Worm (Caenorhabditis elegans) whole organism, L1 larva: ENCODE results near the gene H34I24.1.
"Not testable (repeated sequence)": the region's sequence is repeated elsewhere in the genome, so short reads cannot be mapped to it uniquely, and the experiment has no call there.

Experiments
- C16A3.4 ChIP-seq: fragments of 150-350 bp; optimal IDR thresholded peaks from 2 replicates; lab custom pipeline; 2014; ENCODE audit warnings: missing biosample characterization, missing genetic modification characterization
- alr-1 ChIP-seq: fragments of 200-800 bp; sonication (Bioruptor generic); optimal IDR thresholded peaks from 2 replicates; lab custom pipeline; 2018; ENCODE audit warnings: borderline replicate concordance, mild to moderate bottlenecking, missing genetic modification characterization, missing compliant biosample characterization
- aly-2 ChIP-seq: fragments of 150-350 bp; optimal IDR thresholded peaks from 2 replicates; lab custom pipeline; 2014; ENCODE audit warnings: missing biosample characterization, missing genetic modification characterization
- blmp-1 ChIP-seq: fragments of 150-350 bp; optimal IDR thresholded peaks from 2 replicates; lab custom pipeline; 2014; ENCODE audit warnings: missing biosample characterization, missing genetic modification characterization
- efl-1 ChIP-seq, 4 experiments: fragments of 150-350 bp; optimal IDR thresholded peaks in 3 of 4; peaks in 1 of 4; 1 replicate in 1 of 4; 2 replicates in 3 of 4; lab custom pipeline; 2014; ENCODE audit warnings: missing biosample characterization in 2 of 4, missing genetic modification characterization in 2 of 4, missing genetic modification reagents in 2 of 4
- efl-3 ChIP-seq: fragments of 200-800 bp; sonication (Bioruptor generic); optimal IDR thresholded peaks from 2 replicates; lab custom pipeline; 2018; ENCODE audit warnings: mild to moderate bottlenecking, missing genetic modification characterization, missing compliant biosample characterization
- egl-27 ChIP-seq, 2 experiments: fragments of 150-350 bp in 1 of 2; sonication (generic microtip); optimal IDR thresholded peaks; 3 replicates each; lab custom pipeline; 2017 to 2018; ENCODE audit warnings: missing biosample characterization in 2 of 2, missing genetic modification characterization in 2 of 2, missing genetic modification reagents in 2 of 2
- elt-3 ChIP-seq, 6 experiments: fragments of 150-350 bp in 1 of 6; sonication (generic microtip); optimal IDR thresholded peaks; 2 replicates each; lab custom pipeline; 2017 to 2018; ENCODE audit warnings: missing biosample characterization in 6 of 6, missing genetic modification characterization in 6 of 6, inconsistent platforms in 1 of 6
- ets-5 ChIP-seq: fragments of 200-800 bp; sonication (Bioruptor generic); IDR thresholded peaks from 2 replicates; pipeline ENCODE4 v1.3.6; 2022; ENCODE audit warnings: missing genetic modification characterization, missing compliant biosample characterization
- fkh-8 ChIP-seq: sonication (generic microtip); optimal IDR thresholded peaks from 2 replicates; lab custom pipeline; 2016; ENCODE audit warnings: mild to moderate bottlenecking, missing genetic modification characterization, missing compliant biosample characterization
- grh-1 ChIP-seq: fragments of 200-800 bp; sonication (Bioruptor generic); IDR thresholded peaks from 2 replicates; pipeline ENCODE4 v1.3.6; 2022; ENCODE audit warnings: missing genetic modification reagents, missing genetic modification characterization, missing compliant biosample characterization
- hlh-17 ChIP-seq: fragments of 200-800 bp; sonication (Bioruptor generic); optimal IDR thresholded peaks from 2 replicates; lab custom pipeline; 2018; ENCODE audit warnings: missing genetic modification characterization, mild to moderate bottlenecking, missing compliant biosample characterization, moderate library complexity, borderline replicate concordance
- hpl-2 ChIP-seq: fragments of 150-350 bp; optimal IDR thresholded peaks from 2 replicates; lab custom pipeline; 2014; ENCODE audit warnings: missing biosample characterization, missing genetic modification reagents, missing genetic modification characterization
- irx-1 ChIP-seq: sonication (generic microtip); optimal IDR thresholded peaks from 2 replicates; lab custom pipeline; 2016; ENCODE audit warnings: missing genetic modification characterization, missing compliant biosample characterization
- isw-1 ChIP-seq: fragments of 200-800 bp; sonication (Bioruptor generic); IDR thresholded peaks from 2 replicates; pipeline ENCODE4 v1.3.6; 2022; ENCODE audit warnings: missing genetic modification characterization, missing compliant biosample characterization
- lin-13 ChIP-seq: fragments of 150-350 bp; optimal IDR thresholded peaks from 2 replicates; lab custom pipeline; 2014; ENCODE audit warnings: missing biosample characterization, missing genetic modification reagents, missing genetic modification characterization
- lin-14 ChIP-seq: fragments of 200-800 bp; sonication (Bioruptor generic); optimal IDR thresholded peaks from 2 replicates; lab custom pipeline; 2018; ENCODE audit warnings: mild to moderate bottlenecking, missing genetic modification characterization, moderate library complexity, missing compliant biosample characterization
- lin-15B ChIP-seq: fragments of 150-350 bp; sonication (generic microtip); optimal IDR thresholded peaks from 3 replicates; lab custom pipeline; 2014; ENCODE audit warnings: missing biosample characterization, missing genetic modification characterization
- lin-35 ChIP-seq, 2 experiments: fragments of 150-350 bp; optimal IDR thresholded peaks; 2 replicates each; lab custom pipeline; 2014; ENCODE audit warnings: missing biosample characterization in 2 of 2, missing genetic modification characterization in 2 of 2, missing genetic modification reagents in 2 of 2
- lin-39 ChIP-seq: fragments of 150-350 bp; optimal IDR thresholded peaks from 2 replicates; lab custom pipeline; 2014; ENCODE audit warnings: missing biosample characterization, missing genetic modification reagents, missing genetic modification characterization
- mdl-1 ChIP-seq, 2 experiments: fragments of 150-350 bp; optimal IDR thresholded peaks; 2 replicates each; lab custom pipeline; 2014 to 2017; ENCODE audit warnings: missing biosample characterization in 2 of 2, missing genetic modification characterization in 2 of 2, inconsistent platforms in 1 of 2
- mef-2 ChIP-seq: fragments of 150-350 bp; optimal IDR thresholded peaks from 2 replicates; lab custom pipeline; 2014; ENCODE audit warnings: missing biosample characterization, missing genetic modification characterization
- nhr-12 ChIP-seq: sonication (generic microtip); optimal IDR thresholded peaks from 2 replicates; lab custom pipeline; 2017; ENCODE audit warnings: missing biosample characterization, missing genetic modification characterization
- nhr-20 ChIP-seq: sonication (generic microtip); optimal IDR thresholded peaks from 2 replicates; lab custom pipeline; 2016; ENCODE audit warnings: mild to moderate bottlenecking, missing genetic modification characterization, missing compliant biosample characterization
- nhr-237 ChIP-seq: fragments of 150-350 bp; optimal IDR thresholded peaks from 2 replicates; lab custom pipeline; 2014; ENCODE audit warnings: missing biosample characterization, missing genetic modification characterization
- nhr-28 ChIP-seq: fragments of 150-350 bp; optimal IDR thresholded peaks from 2 replicates; lab custom pipeline; 2014; ENCODE audit warnings: missing biosample characterization, missing genetic modification characterization
- nhr-71 ChIP-seq: sonication (generic microtip); optimal IDR thresholded peaks from 2 replicates; lab custom pipeline; 2016; ENCODE audit warnings: mild to moderate bottlenecking, missing genetic modification characterization, moderate library complexity, missing compliant biosample characterization
- nhr-76 ChIP-seq: sonication (generic microtip); optimal IDR thresholded peaks from 2 replicates; lab custom pipeline; 2017; ENCODE audit warnings: missing biosample characterization, missing genetic modification characterization
- nhr-77 ChIP-seq: fragments of 150-350 bp; optimal IDR thresholded peaks from 2 replicates; lab custom pipeline; 2014; ENCODE audit warnings: missing biosample characterization, missing genetic modification characterization
- nhr-84 ChIP-seq: sonication (generic microtip); optimal IDR thresholded peaks from 2 replicates; lab custom pipeline; 2017; ENCODE audit warnings: missing biosample characterization, missing genetic modification characterization
- nhr-90 ChIP-seq: sonication (generic microtip); optimal IDR thresholded peaks from 2 replicates; lab custom pipeline; 2016; ENCODE audit warnings: mild to moderate bottlenecking, missing genetic modification characterization, missing compliant biosample characterization; ENCODE audit not compliant: poor library complexity
- pag-3 ChIP-seq: sonication (generic microtip); optimal IDR thresholded peaks from 2 replicates; lab custom pipeline; 2017; ENCODE audit warnings: missing genetic modification characterization, mild to moderate bottlenecking, missing compliant biosample characterization, antibody characterized with exemption, borderline replicate concordance; ENCODE audit not compliant: insufficient read depth
- pax-3 ChIP-seq: fragments of 200-800 bp; sonication (Bioruptor generic); optimal IDR thresholded peaks from 2 replicates; lab custom pipeline; 2018; ENCODE audit warnings: mild to moderate bottlenecking, missing genetic modification characterization, moderate library complexity, missing compliant biosample characterization
- pqm-1 ChIP-seq: sonication (generic microtip); optimal IDR thresholded peaks from 3 replicates; lab custom pipeline; 2017; ENCODE audit warnings: missing biosample characterization, missing genetic modification characterization
- skn-1 ChIP-seq: fragments of 150-350 bp; optimal IDR thresholded peaks from 2 replicates; lab custom pipeline; 2014; ENCODE audit warnings: missing biosample characterization, missing genetic modification characterization
- snpc-4 ChIP-seq: fragments of 150-350 bp; optimal IDR thresholded peaks from 2 replicates; lab custom pipeline; 2014; ENCODE audit warnings: missing biosample characterization, missing genetic modification characterization
- sptf-1 ChIP-seq: fragments of 150-350 bp; optimal IDR thresholded peaks from 2 replicates; lab custom pipeline; 2014; ENCODE audit warnings: missing biosample characterization, missing genetic modification characterization
- swsn-7 ChIP-seq: sonication (generic microtip); optimal IDR thresholded peaks from 2 replicates; lab custom pipeline; 2016; ENCODE audit warnings: missing genetic modification characterization, missing compliant biosample characterization
- tlp-1 ChIP-seq: fragments of 150-350 bp; optimal IDR thresholded peaks from 2 replicates; lab custom pipeline; 2014; ENCODE audit warnings: missing biosample characterization, missing genetic modification characterization
- unc-130 ChIP-seq: fragments of 150-350 bp; optimal IDR thresholded peaks from 2 replicates; lab custom pipeline; 2017; ENCODE audit warnings: missing biosample characterization, missing genetic modification characterization, inconsistent platforms
- unc-30 ChIP-seq: sonication (generic microtip); optimal IDR thresholded peaks from 2 replicates; lab custom pipeline; 2017; ENCODE audit warnings: missing biosample characterization, missing genetic modification characterization
- unc-62 ChIP-seq: fragments of 150-350 bp; optimal IDR thresholded peaks from 2 replicates; lab custom pipeline; 2014; ENCODE audit warnings: missing biosample characterization, missing genetic modification reagents, missing genetic modification characterization
- unc-98 ChIP-seq: fragments of 200-800 bp; sonication (Bioruptor generic); IDR thresholded peaks from 2 replicates; pipeline ENCODE4 v1.3.6; 2022; ENCODE audit warnings: missing genetic modification characterization, missing compliant biosample characterization
- xbp-1 ChIP-seq: sonication (generic microtip); optimal IDR thresholded peaks from 2 replicates; lab custom pipeline; 2016; ENCODE audit warnings: missing genetic modification characterization, missing compliant biosample characterization
- ztf-4 ChIP-seq: fragments of 150-350 bp; optimal IDR thresholded peaks from 2 replicates; lab custom pipeline; 2014; ENCODE audit warnings: missing biosample characterization, missing genetic modification characterization

Gene H34I24.1

ce11 chrIII:2846747-2847146 lies at the start of gene H34I24.1:
TSS of gene H34I24.1 (plus strand) at chrIII:2847047.
- TF ChIP-seq skn-1; grh-1 (GFP tag; lab: Robert Waterston, UW); lin-35 (GFP tag; optimal IDR thresholded peaks at IDR 0.05; lab: Kevin White, UChicago): not testable (repeated sequence)

ce11 chrIII:2800743-2801142 lies 46.1 kb upstream of the H34I24.1 start:
- TF ChIP-seq hpl-2 (no peak), ets-5 (GFP tag; lab: Robert Waterston, UW) (no peak), snpc-4 (tag; lab: Kevin White, UChicago) (no peak), mef-2 (tag; lab: Kevin White, UChicago) (no peak), unc-30 (tag; lab: Kevin White, UChicago) (no peak), C16A3.4 (tag; lab: Kevin White, UChicago) (no peak), pax-3 (tag; lab: Kevin White, UChicago) (no peak), nhr-12 (tag; lab: Kevin White, UChicago) (no peak)

ce11 chrIII:2801800-2802515 lies 44.9 kb upstream of the H34I24.1 start, which contains the start of the genes twk-45 and Y71H2AM.25:
TSS of gene twk-45 (minus strand) at chrIII:2801900.
TSS of gene Y71H2AM.25 (plus strand) at chrIII:2802465.
- TF ChIP-seq blmp-1 (tag; lab: Kevin White, UChicago) (no peak), pag-3 (tag; lab: Kevin White, UChicago) (no peak), mdl-1 (tag; optimal IDR thresholded peaks at IDR 0.05; lab: Kevin White, UChicago) (no peak), unc-30 (tag; lab: Kevin White, UChicago) (no peak), pqm-1 (no peak), hlh-17 (GFP tag; lab: Kevin White, UChicago) (no peak), nhr-71 (tag; lab: Kevin White, UChicago) (no peak), aly-2 (no peak), elt-3 (tag; optimal IDR thresholded peaks at IDR 0.05; lab: Kevin White, UChicago) (no peak), lin-35 (GFP tag; optimal IDR thresholded peaks at IDR 0.05; lab: Kevin White, UChicago) (no peak), sptf-1 (tag; lab: Kevin White, UChicago) (no peak)

- TF ChIP-seq aly-2 = no peak
- TF ChIP-seq nhr-71 (tag; lab: Kevin White, UChicago) = peak; percentile 68
- no peak for TF ChIP-seq nhr-28
- TF ChIP-seq swsn-7 (tag; lab: Kevin White, UChicago) = peak; percentile 55
- TF ChIP-seq alr-1 = no peak
- no peak for TF ChIP-seq nhr-77 (tag; lab: Kevin White, UChicago)
- TF ChIP-seq irx-1 = peak; percentile 19
- TF ChIP-seq xbp-1 (tag; lab: Kevin White, UChicago) = peak; percentile 46
- TF ChIP-seq nhr-237 = no peak
- peak; percentile 72 for TF ChIP-seq lin-13 (GFP tag; lab: Kevin White, UChicago)
- no peak for TF ChIP-seq egl-27 (tag; optimal IDR thresholded peaks at IDR 0.05; lab: Kevin White, UChicago)
- peak; percentile 36; the same call in 1 of the 2 replicates for TF ChIP-seq grh-1 (GFP tag; lab: Robert Waterston, UW)
- TF ChIP-seq snpc-4 (tag; lab: Kevin White, UChicago) = peak; percentile 48
- no peak for TF ChIP-seq lin-15B
- TF ChIP-seq unc-98 = no peak
- no peak for TF ChIP-seq isw-1 (GFP tag; lab: Robert Waterston, UW)
- TF ChIP-seq lin-14 = peak; percentile 90
- TF ChIP-seq nhr-20 (tag; lab: Kevin White, UChicago) = peak; percentile 68
- no peak for TF ChIP-seq hlh-17 (GFP tag; lab: Kevin White, UChicago)
- no peak for TF ChIP-seq nhr-84 (tag; lab: Kevin White, UChicago)
- TF ChIP-seq efl-1 (optimal IDR thresholded peaks at IDR 0.05; lab: Kevin White, UChicago) = peak; percentile 80
- TF ChIP-seq efl-1 (GFP tag; optimal IDR thresholded peaks at IDR 0.05 in 1 of 2; lab: Kevin White, UChicago) = peak; percentile 78 to 98
- TF ChIP-seq fkh-8 (tag; lab: Kevin White, UChicago) = no peak
- TF ChIP-seq efl-3 (GFP tag; lab: Kevin White, UChicago) = no peak
- no peak for TF ChIP-seq unc-62 (GFP tag; lab: Kevin White, UChicago)
- TF ChIP-seq tlp-1 (tag; lab: Kevin White, UChicago) = no peak
- peak; percentile 40 for TF ChIP-seq ztf-4
- TF ChIP-seq nhr-90 (tag; lab: Kevin White, UChicago) = peak; percentile 42
- TF ChIP-seq lin-39 (tag; lab: Kevin White, UChicago) = peak; percentile 41
- no peak for TF ChIP-seq nhr-76 (tag; lab: Kevin White, UChicago)
- peak; percentile 45 for TF ChIP-seq unc-130 (tag; lab: Kevin White, UChicago)
These were observed 42.4 kb upstream of the H34I24.1 start for ce11 chrIII:2804461-2804860.
